Fruit fly (Drosophila melanogaster): ENCODE results near the gene bocks.

The bocks gene

DNA sequence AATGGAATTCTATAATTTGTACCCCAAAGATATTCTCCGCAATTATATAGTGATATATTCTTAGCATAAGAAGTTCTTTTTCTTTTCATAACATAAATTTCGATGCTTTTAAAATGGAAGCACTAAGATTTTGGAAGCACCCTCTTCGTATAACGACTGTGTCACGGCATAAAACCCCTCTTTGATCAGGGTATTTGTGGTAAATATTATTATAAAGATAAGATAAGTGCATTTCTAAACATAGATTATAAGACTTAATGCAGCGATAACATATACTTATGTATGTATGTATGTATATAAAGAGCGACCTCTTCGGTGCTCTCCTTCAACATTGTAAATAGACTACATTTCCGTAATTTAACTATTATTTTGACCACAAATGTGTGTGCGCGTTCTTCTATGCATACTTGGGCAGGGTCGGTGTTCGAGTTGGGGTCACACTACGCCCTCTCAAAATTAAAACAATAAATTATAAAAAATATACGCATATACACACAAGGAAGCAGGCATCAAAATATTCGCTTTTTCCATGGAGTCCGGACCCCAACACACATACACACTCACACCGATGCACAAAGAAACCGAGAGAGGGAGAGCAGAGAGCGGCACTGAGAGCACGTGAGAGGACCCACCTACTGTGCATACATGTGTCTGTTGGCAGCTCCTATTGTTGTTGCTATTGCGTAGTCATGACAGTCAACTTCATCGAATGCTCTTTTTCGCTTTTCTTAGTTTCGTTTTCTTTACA, 40.4 kb downstream of the bocks start (continued):
- TF ChIP-seq zen2 (GFP tag; IDR thresholded peaks at IDR 0.05; ENCODE audit: partially characterized antibody), result no peak
- TF ChIP-seq sd (tag; optimal IDR thresholded peaks at IDR 0.05), result peak; percentile 61
- peak; percentile 25 for TF ChIP-seq nerfin-1 (tag; optimal IDR thresholded peaks at IDR 0.05)
- TF ChIP-seq trem (tag; optimal IDR thresholded peaks at IDR 0.05), result peak; percentile 7
- TF ChIP-seq grn (GFP tag; optimal IDR thresholded peaks at IDR 0.05), result peak; percentile 50
- peak; percentile 22 for TF ChIP-seq CG15696 (tag; optimal IDR thresholded peaks at IDR 0.05)
- TF ChIP-seq Nf-YC (tag; optimal IDR thresholded peaks at IDR 0.05), result no peak
- TF ChIP-seq Taf1 (GFP tag; IDR thresholded peaks at IDR 0.05), result no peak
- TF ChIP-seq ERR (GFP tag; optimal IDR thresholded peaks at IDR 0.05), result peak; percentile 29
- TF ChIP-seq zfh1 (GFP tag; IDR thresholded peaks at IDR 0.05), result no peak
- no peak for TF ChIP-seq CG13775 (GFP tag; optimal IDR thresholded peaks at IDR 0.05)
- TF ChIP-seq CG13624 (GFP tag; optimal IDR thresholded peaks at IDR 0.05), result no peak
- no peak for TF ChIP-seq vfl (GFP tag; optimal IDR thresholded peaks at IDR 0.05)
- TF ChIP-seq cad (GFP tag; optimal IDR thresholded peaks at IDR 0.05), result peak; percentile 24
- TF ChIP-seq jing (GFP tag; optimal IDR thresholded peaks at IDR 0.05), result no peak
- no peak for TF ChIP-seq ken (GFP tag; IDR thresholded peaks at IDR 0.05)
- no peak for TF ChIP-seq Drgx (GFP tag; IDR thresholded peaks at IDR 0.05)
- no peak for TF ChIP-seq tin (GFP tag; optimal IDR thresholded peaks at IDR 0.05)
- TF ChIP-seq CG7372 (GFP tag; IDR thresholded peaks at IDR 0.05), result no peak
- no peak for TF ChIP-seq YL-1 (GFP tag; optimal IDR thresholded peaks at IDR 0.05)
- TF ChIP-seq Dbx (GFP tag; IDR thresholded peaks at IDR 0.05), result no peak
- TF ChIP-seq CG6254 (GFP tag; optimal IDR thresholded peaks at IDR 0.05), result peak; percentile 26
- no peak for TF ChIP-seq CG30431 (GFP tag; optimal IDR thresholded peaks at IDR 0.05)
- TF ChIP-seq CG17328 (GFP tag; IDR thresholded peaks at IDR 0.05), result no peak
- TF ChIP-seq CG1233 (GFP tag; optimal IDR thresholded peaks at IDR 0.05), result no peak

DNA sequence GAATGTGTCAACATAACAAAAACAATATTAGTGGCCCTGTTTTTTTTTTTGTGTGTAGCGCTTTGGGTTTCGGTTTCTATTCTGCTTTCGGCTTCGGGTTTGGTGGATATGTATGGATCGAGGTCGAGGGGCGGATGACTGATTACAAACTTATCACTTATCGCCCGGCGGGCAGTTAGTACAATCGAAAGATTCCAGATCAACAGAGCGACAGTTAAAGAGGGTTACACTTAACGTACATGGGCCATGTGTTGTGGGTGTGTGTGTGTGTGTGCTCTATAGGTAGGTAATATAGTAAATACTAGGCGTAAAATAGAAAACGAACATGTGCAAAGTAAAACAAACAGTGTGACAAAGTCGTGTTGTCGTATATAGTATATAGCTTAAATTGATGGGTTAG, 42.0 kb downstream of the bocks start:
- peak; percentile 80 for TF ChIP-seq GATAe (GFP tag; conservative IDR thresholded peaks at IDR 0.05)
- no peak for TF ChIP-seq Ets97D (GFP tag; optimal IDR thresholded peaks at IDR 0.05)
- no peak for TF ChIP-seq Sox100B (GFP tag; optimal IDR thresholded peaks at IDR 0.05)
- no peak for TF ChIP-seq Spps (tag; optimal IDR thresholded peaks at IDR 0.05)
- no peak for TF ChIP-seq CG30020 (tag; optimal IDR thresholded peaks at IDR 0.05)
- TF ChIP-seq CG2120 (GFP tag; optimal IDR thresholded peaks at IDR 0.05), result no peak
- no peak for TF ChIP-seq CG8359 (GFP tag; optimal IDR thresholded peaks at IDR 0.05; ENCODE audit: borderline replicate concordance)
- no peak for TF ChIP-seq bab2 (GFP tag; optimal IDR thresholded peaks at IDR 0.05)
- no peak for TF ChIP-seq Camta (GFP tag; optimal IDR thresholded peaks at IDR 0.05)
- no peak for TF ChIP-seq CG34422 (GFP tag; IDR thresholded peaks at IDR 0.05)
- no peak for TF ChIP-seq hth (optimal IDR thresholded peaks at IDR 0.05)
- TF ChIP-seq zen2 (GFP tag; IDR thresholded peaks at IDR 0.05; ENCODE audit: partially characterized antibody), result no peak
- TF ChIP-seq CG13894 (tag; optimal IDR thresholded peaks at IDR 0.05), result no peak
- no peak for TF ChIP-seq CG7839 (tag; optimal IDR thresholded peaks at IDR 0.05)
- TF ChIP-seq E2f1 (GFP tag; IDR thresholded peaks at IDR 0.05), result no peak
- no peak for TF ChIP-seq ase (GFP tag; IDR thresholded peaks at IDR 0.05)
- no peak for TF ChIP-seq Lpt (GFP tag; optimal IDR thresholded peaks at IDR 0.05)
- TF ChIP-seq mirr (GFP tag; optimal IDR thresholded peaks at IDR 0.05), result peak; percentile 12
- no peak for TF ChIP-seq rib (GFP tag; IDR thresholded peaks at IDR 0.05)
- TF ChIP-seq CG6813 (GFP tag; optimal IDR thresholded peaks at IDR 0.05), result peak; percentile 10
- no peak for TF ChIP-seq CG13775 (GFP tag; optimal IDR thresholded peaks at IDR 0.05)
- TF ChIP-seq HLH3B (GFP tag; IDR thresholded peaks at IDR 0.05), result no peak
- 0 out of 2 replicates have a peak, but pooled peaks have one; percentile 14 for TF ChIP-seq vvl (GFP tag; IDR thresholded peaks at IDR 0.05)
- TF ChIP-seq tin (GFP tag; optimal IDR thresholded peaks at IDR 0.05), result no peak
- TF ChIP-seq CG15479 (GFP tag; optimal IDR thresholded peaks at IDR 0.05), result peak; percentile 18
- no peak for TF ChIP-seq mam (GFP tag; optimal IDR thresholded peaks at IDR 0.05)
- TF ChIP-seq CG17802 (tag; optimal IDR thresholded peaks at IDR 0.05), result no peak
- TF ChIP-seq fru (optimal IDR thresholded peaks at IDR 0.05), result no peak
- no peak for TF ChIP-seq scrt (GFP tag; optimal IDR thresholded peaks at IDR 0.05)
- TF ChIP-seq Six4 (GFP tag; optimal IDR thresholded peaks at IDR 0.05), result no peak

All from whole organism, embryonic.